Fruit fly (Drosophila melanogaster): ENCODE measurements around the gene CG15169.
A peak's percentile ranks its signal among the peaks of the same experiment; 100 is the strongest.

Gene CG15169

dm6 chr2L:18947515-18947998, 43.3 kb upstream of the CG15169 start (continued):
- TF ChIP-seq CG8478 (optimal IDR thresholded peaks at IDR 0.05) (peak; percentile 90), CG10979 (tag; optimal IDR thresholded peaks at IDR 0.05) (no peak), unc-4 (GFP tag; IDR thresholded peaks at IDR 0.05; ENCODE audit: partially characterized antibody) (0 out of 2 replicates have a peak, but pooled peaks have one; percentile 22), sens (GFP tag) (peak; percentile 61), CG17359 (tag; optimal IDR thresholded peaks at IDR 0.05) (no peak), CG3163 (GFP tag; optimal IDR thresholded peaks at IDR 0.05) (no peak), ase (GFP tag; IDR thresholded peaks at IDR 0.05) (no peak), sd (tag; optimal IDR thresholded peaks at IDR 0.05) (peak; percentile 27), Atf6 (GFP tag; IDR thresholded peaks at IDR 0.05) (no peak), vfl (GFP tag; optimal IDR thresholded peaks at IDR 0.05) (no peak), ab (GFP tag; optimal IDR thresholded peaks at IDR 0.05) (no peak), Hmr (GFP tag; optimal IDR thresholded peaks at IDR 0.05) (no peak), Fer3 (tag; optimal IDR thresholded peaks at IDR 0.05) (no peak), stwl (tag; optimal IDR thresholded peaks at IDR 0.05) (peak; percentile 3), Ets97D (GFP tag; optimal IDR thresholded peaks at IDR 0.05) (no peak), bowl (GFP tag; IDR thresholded peaks at IDR 0.05) (no peak), Jarid2 (GFP tag; optimal IDR thresholded peaks at IDR 0.05) (no peak), Scr (GFP tag; IDR thresholded peaks at IDR 0.05; ENCODE audit: partially characterized antibody) (peak; percentile 37), CG17829 (tag; optimal IDR thresholded peaks at IDR 0.05) (no peak), CG8765 (GFP tag; IDR thresholded peaks at IDR 0.05) (no peak), CG2199 (GFP tag; IDR thresholded peaks at IDR 0.05) (peak; percentile 84; the same call in 1 of the 3 replicates), hbn (GFP tag; IDR thresholded peaks at IDR 0.05; ENCODE audit: partially characterized antibody) (no peak; the same call in 1 of the 2 replicates), Xrp1 (GFP tag; IDR thresholded peaks at IDR 0.05) (no peak), Dbx (GFP tag; IDR thresholded peaks at IDR 0.05) (no peak), CG18476 (GFP tag; optimal IDR thresholded peaks at IDR 0.05) (no peak), HLH3B (GFP tag; IDR thresholded peaks at IDR 0.05) (no peak), CG11560 (tag; IDR thresholded peaks at IDR 0.05) (no peak), Sry-β (GFP tag; optimal IDR thresholded peaks at IDR 0.05) (no peak), gce (GFP tag; IDR thresholded peaks at IDR 0.05) (no peak), Adf1 (GFP tag; IDR thresholded peaks at IDR 0.05) (no peak), CG15696 (tag; optimal IDR thresholded peaks at IDR 0.05) (no peak), cg (GFP tag; optimal IDR thresholded peaks at IDR 0.05) (peak; percentile 35), CG1832 (GFP tag; optimal IDR thresholded peaks at IDR 0.05) (peak; percentile 95), CG34224 (GFP tag; IDR thresholded peaks at IDR 0.05; ENCODE audit: partially characterized antibody) (0 out of 3 replicates have a peak, but pooled peaks have one; percentile 12), pfk (GFP tag; optimal IDR thresholded peaks at IDR 0.05) (peak; percentile 95), luna (GFP tag; optimal IDR thresholded peaks at IDR 0.05) (no peak), Pdp1 (GFP tag; optimal IDR thresholded peaks at IDR 0.05) (no peak), H15 (GFP tag; IDR thresholded peaks at IDR 0.05) (no peak), eyg (GFP tag; optimal IDR thresholded peaks at IDR 0.05) (no peak), CG2875 (GFP tag; optimal IDR thresholded peaks at IDR 0.05) (no peak), CG10321 (GFP tag; IDR thresholded peaks at IDR 0.05) (peak; percentile 94), CG1647 (GFP tag; optimal IDR thresholded peaks at IDR 0.05) (no peak), Meics (GFP tag; optimal IDR thresholded peaks at IDR 0.05) (no peak), Med (GFP tag) (peak; percentile 37), Poxn (GFP tag; IDR thresholded peaks at IDR 0.05) (no peak), so (GFP tag; IDR thresholded peaks at IDR 0.05) (no peak), insv (GFP tag; optimal IDR thresholded peaks at IDR 0.05) (peak in 1 of 2 experiments; percentile 64), CrebB (tag; optimal IDR thresholded peaks at IDR 0.05) (no peak), usp (GFP tag; optimal IDR thresholded peaks at IDR 0.05) (no peak), CG12391 (tag; optimal IDR thresholded peaks at IDR 0.05) (no peak), Dref (GFP tag; IDR thresholded peaks at IDR 0.05) (0 out of 2 replicates have a peak, but pooled peaks have one; percentile 23)

Data from whole organism, embryonic.